Fruit fly (Drosophila melanogaster): ENCODE results near the gene SelR.

The SelR gene

DNA sequence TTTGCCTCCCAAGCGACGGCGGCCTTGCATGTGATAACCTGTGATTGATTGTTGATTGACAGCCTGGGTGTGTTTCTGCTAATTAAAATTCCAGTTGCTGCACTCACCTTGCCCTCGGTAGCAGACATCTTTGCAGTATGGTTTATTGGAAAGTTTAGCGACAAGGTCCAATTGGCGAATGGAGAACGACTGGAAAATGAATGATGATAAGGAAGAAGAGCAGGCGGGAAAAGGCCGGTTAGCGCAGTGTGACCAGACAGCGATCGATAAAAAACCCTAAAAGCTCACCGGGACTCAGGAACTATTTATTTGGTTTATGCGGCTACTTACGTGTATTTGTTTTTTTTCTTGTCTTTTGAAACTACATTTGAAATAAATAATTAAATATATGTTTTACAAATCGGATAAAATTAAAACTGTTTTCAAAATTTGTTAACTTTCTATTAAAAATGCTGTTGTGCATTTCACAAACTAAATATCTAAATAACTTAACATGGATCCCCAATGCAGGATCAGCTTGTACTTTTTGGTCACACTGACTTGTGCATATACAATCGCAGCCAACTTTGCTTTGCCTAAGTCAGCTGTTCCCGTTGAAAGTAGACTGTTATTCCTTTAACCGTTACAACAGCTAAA lies 3.8 kb upstream of the SelR start, which contains the start of gene Fdh (continued):
- TF ChIP-seq Sry-δ (GFP tag; optimal IDR thresholded peaks at IDR 0.05) (peak; percentile 9), Taf1 (GFP tag; IDR thresholded peaks at IDR 0.05) (no peak), NFAT (GFP tag; IDR thresholded peaks at IDR 0.05) (no peak), Ravus (GFP tag; IDR thresholded peaks at IDR 0.05) (no peak), shn (GFP tag; optimal IDR thresholded peaks at IDR 0.05) (no peak), MESR4 (GFP tag; optimal IDR thresholded peaks at IDR 0.05) (no peak), unpg (GFP tag; optimal IDR thresholded peaks at IDR 0.05) (peak; percentile 54), eyg (GFP tag; optimal IDR thresholded peaks at IDR 0.05) (no peak), CG11247 (GFP tag; IDR thresholded peaks at IDR 0.05) (no peak), CG1792 (GFP tag; optimal IDR thresholded peaks at IDR 0.05) (peak; percentile 10), jumu (GFP tag; optimal IDR thresholded peaks at IDR 0.05) (no peak), CG8089 (GFP tag; optimal IDR thresholded peaks at IDR 0.05) (no peak), Dbx (GFP tag; IDR thresholded peaks at IDR 0.05) (peak; percentile 54; the same call in 1 of the 3 replicates), CG13894 (tag; optimal IDR thresholded peaks at IDR 0.05) (peak; percentile 7), sob (GFP tag; IDR thresholded peaks at IDR 0.05) (peak; percentile 50), Camta (GFP tag; optimal IDR thresholded peaks at IDR 0.05) (peak; percentile 32), NC2α (GFP tag; optimal IDR thresholded peaks at IDR 0.05) (no peak), CG8478 (optimal IDR thresholded peaks at IDR 0.05) (no peak), CG8281 (tag; optimal IDR thresholded peaks at IDR 0.05) (no peak), fd96Cb (tag; optimal IDR thresholded peaks at IDR 0.05) (peak; percentile 48), Dll (GFP tag; IDR thresholded peaks at IDR 0.05; ENCODE audit: partially characterized antibody) (no peak), slou (GFP tag; optimal IDR thresholded peaks at IDR 0.05) (peak; percentile 5), CG7963 (GFP tag; IDR thresholded peaks at IDR 0.05; ENCODE audit: partially characterized antibody) (no peak), vvl (GFP tag; IDR thresholded peaks at IDR 0.05) (peak; percentile 43), Sry-β (GFP tag; optimal IDR thresholded peaks at IDR 0.05) (peak; percentile 6), CG11398 (GFP tag; optimal IDR thresholded peaks at IDR 0.05) (no peak), PHDP (tag; optimal IDR thresholded peaks at IDR 0.05) (peak; percentile 70), CG17912 (GFP tag; optimal IDR thresholded peaks at IDR 0.05) (no peak), Mrtf (GFP tag; IDR thresholded peaks at IDR 0.05) (0 out of 3 replicates have a peak, but pooled peaks have one; percentile 41), tio (GFP tag; optimal IDR thresholded peaks at IDR 0.05) (no peak), hkb (optimal IDR thresholded peaks at IDR 0.05) (peak; percentile 16), hkb (GFP tag; IDR thresholded peaks at IDR 0.05) (peak; percentile 27; the same call in 1 of the 2 replicates), run (tag; optimal IDR thresholded peaks at IDR 0.05) (peak; percentile 4), fd64A (GFP tag; optimal IDR thresholded peaks at IDR 0.05) (peak; percentile 36), Doc2 (GFP tag; IDR thresholded peaks at IDR 0.05) (no peak), Gug (GFP tag; IDR thresholded peaks at IDR 0.05) (no peak), Hr39 (optimal IDR thresholded peaks at IDR 0.05) (no peak), Usf (GFP tag; optimal IDR thresholded peaks at IDR 0.05) (peak; percentile 6), CG13624 (GFP tag; optimal IDR thresholded peaks at IDR 0.05) (peak; percentile 13), fd3F (GFP tag; optimal IDR thresholded peaks at IDR 0.05) (peak; percentile 26), da (GFP tag; optimal IDR thresholded peaks at IDR 0.05) (no peak), yki (optimal IDR thresholded peaks at IDR 0.05) (no peak), ERR (GFP tag; optimal IDR thresholded peaks at IDR 0.05) (no peak), ham (GFP tag; IDR thresholded peaks at IDR 0.05) (no peak), nerfin-2 (GFP tag; IDR thresholded peaks at IDR 0.05; ENCODE audit: partially characterized antibody) (no peak), CG9437 (GFP tag; optimal IDR thresholded peaks at IDR 0.05) (peak; percentile 18), ro (GFP tag; IDR thresholded peaks at IDR 0.05) (no peak), CTCF (GFP tag; optimal IDR thresholded peaks at IDR 0.05) (no peak), MBD-R2 (GFP tag; IDR thresholded peaks at IDR 0.05) (peak; percentile 22; the same call in 1 of the 2 replicates), bsh (GFP tag; optimal IDR thresholded peaks at IDR 0.05) (peak in 1 of 2 experiments; percentile 59), sim (GFP tag; IDR thresholded peaks at IDR 0.05) (no peak), crc (GFP tag; optimal IDR thresholded peaks at IDR 0.05) (peak; percentile 27), dpn (GFP tag; optimal IDR thresholded peaks at IDR 0.05) (peak in 1 of 2 experiments; percentile 53)

Measured in whole organism, embryonic.